Worm (Caenorhabditis elegans) whole organism, mixed stage, embryonic: Measurements from ENCODE around the gene Y69E1A.5.

Experiments used
- blmp-1 ChIP-seq: fragments of 150-350 bp; optimal IDR thresholded peaks from 2 replicates; lab custom pipeline; 2014; ENCODE audit warnings: missing biosample characterization, missing genetic modification characterization
- ceh-39 ChIP-seq: fragments of 150-350 bp; optimal IDR thresholded peaks from 2 replicates; lab custom pipeline; 2014; ENCODE audit warnings: missing biosample characterization, missing genetic modification characterization
- drap-1 ChIP-seq: fragments of 200-800 bp; sonication (Bioruptor generic); optimal IDR thresholded peaks from 3 replicates; lab custom pipeline; 2018; ENCODE audit warnings: mild to moderate bottlenecking, missing genetic modification characterization, missing compliant biosample characterization
- elt-1 ChIP-seq: sonication (generic microtip); optimal IDR thresholded peaks from 2 replicates; lab custom pipeline; 2017; ENCODE audit warnings: missing genetic modification characterization, mild to moderate bottlenecking, missing compliant biosample characterization, antibody characterized with exemption, moderate library complexity, borderline replicate concordance; ENCODE audit not compliant: insufficient read depth
- elt-3 ChIP-seq: fragments of 150-350 bp; optimal IDR thresholded peaks from 2 replicates; lab custom pipeline; 2014; ENCODE audit warnings: missing biosample characterization, missing genetic modification characterization
- lin-13 ChIP-seq: fragments of 150-350 bp; optimal IDR thresholded peaks from 2 replicates; lab custom pipeline; 2014; ENCODE audit warnings: missing biosample characterization, missing genetic modification characterization
- nhr-12 ChIP-seq: fragments of 150-350 bp; optimal IDR thresholded peaks from 2 replicates; lab custom pipeline; 2014; ENCODE audit warnings: missing biosample characterization, missing genetic modification characterization
- nhr-28 ChIP-seq: fragments of 150-350 bp; optimal IDR thresholded peaks from 2 replicates; lab custom pipeline; 2014; ENCODE audit warnings: missing biosample characterization, missing genetic modification characterization
- pha-4 ChIP-seq: fragments of 150-350 bp; optimal IDR thresholded peaks from 2 replicates; lab custom pipeline; 2018; ENCODE audit warnings: missing biosample characterization, missing genetic modification reagents, missing genetic modification characterization
- unc-39 ChIP-seq: fragments of 150-350 bp; optimal IDR thresholded peaks from 2 replicates; lab custom pipeline; 2014; ENCODE audit warnings: missing biosample characterization, missing genetic modification characterization
- unc-62 ChIP-seq: fragments of 150-350 bp; optimal IDR thresholded peaks from 2 replicates; lab custom pipeline; 2014; ENCODE audit warnings: missing biosample characterization, missing genetic modification reagents, missing genetic modification characterization

DNA sequence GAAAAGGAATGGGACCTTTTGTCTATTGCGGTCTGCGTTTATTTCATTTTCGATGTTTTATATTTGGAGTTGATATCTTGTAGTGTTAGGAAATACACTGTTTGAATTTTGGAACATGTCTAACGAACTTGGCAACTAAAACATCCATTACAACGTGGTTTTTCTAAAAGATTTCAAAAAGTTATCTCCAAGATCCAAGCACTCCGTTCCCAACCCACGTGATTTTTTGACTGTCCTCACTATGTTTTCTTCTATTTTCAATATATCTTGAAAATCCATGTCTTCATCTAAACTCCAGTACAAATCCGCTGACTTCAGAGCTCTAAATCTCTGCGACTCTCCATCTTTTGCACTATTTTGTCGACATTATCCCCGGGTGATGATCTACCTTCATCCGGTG lies 44.2 kb upstream of the Y69E1A.5 start, which contains the start of gene F13H10.9:
- TF ChIP-seq pha-4 (tag; lab: Kevin White, UChicago): no peak
- no peak for TF ChIP-seq blmp-1
- TF ChIP-seq drap-1: no peak
- no peak for TF ChIP-seq nhr-12 (tag; lab: Kevin White, UChicago)
- TF ChIP-seq unc-39: no peak
- TF ChIP-seq lin-13 (tag; lab: Kevin White, UChicago): no peak
- TF ChIP-seq elt-3 (tag; lab: Kevin White, UChicago): no peak
- TF ChIP-seq nhr-28 (tag; lab: Kevin White, UChicago): no peak
- TF ChIP-seq ceh-39 (tag; lab: Kevin White, UChicago): no peak
- TF ChIP-seq unc-62: no peak
- TF ChIP-seq elt-1 (tag; lab: Kevin White, UChicago): no peak
